Worm (Caenorhabditis elegans) whole organism, mixed stage, embryonic: ENCODE measurements around the gene B0496.11.

Source experiments
- blmp-1 ChIP-seq: fragments of 150-350 bp; optimal IDR thresholded peaks from 2 replicates; lab custom pipeline; 2014; ENCODE audit warnings: missing biosample characterization, missing genetic modification characterization
- ceh-39 ChIP-seq: fragments of 150-350 bp; optimal IDR thresholded peaks from 2 replicates; lab custom pipeline; 2014; ENCODE audit warnings: missing biosample characterization, missing genetic modification characterization
- cnd-1 ChIP-seq: fragments of 200-800 bp; sonication (Bioruptor generic); optimal IDR thresholded peaks from 2 replicates; lab custom pipeline; 2018; ENCODE audit warnings: mild to moderate bottlenecking, missing genetic modification characterization, missing compliant biosample characterization
- elt-1 ChIP-seq: sonication (generic microtip); optimal IDR thresholded peaks from 2 replicates; lab custom pipeline; 2017; ENCODE audit warnings: missing genetic modification characterization, mild to moderate bottlenecking, missing compliant biosample characterization, antibody characterized with exemption, moderate library complexity, borderline replicate concordance; ENCODE audit not compliant: insufficient read depth
- lin-13 ChIP-seq: fragments of 150-350 bp; optimal IDR thresholded peaks from 2 replicates; lab custom pipeline; 2014; ENCODE audit warnings: missing biosample characterization, missing genetic modification characterization
- lin-32 ChIP-seq: fragments of 200-800 bp; sonication (Bioruptor generic); optimal IDR thresholded peaks from 2 replicates; lab custom pipeline; 2018; ENCODE audit warnings: mild to moderate bottlenecking, missing genetic modification characterization, missing compliant biosample characterization
- nhr-28 ChIP-seq: fragments of 150-350 bp; optimal IDR thresholded peaks from 2 replicates; lab custom pipeline; 2014; ENCODE audit warnings: missing biosample characterization, missing genetic modification characterization
- unc-39 ChIP-seq: fragments of 150-350 bp; optimal IDR thresholded peaks from 2 replicates; lab custom pipeline; 2014; ENCODE audit warnings: missing biosample characterization, missing genetic modification characterization

ce11 chrIV:7428347-7428746 is 5.4 kb downstream of the B0496.11 start:
- TF ChIP-seq nhr-28 (tag; lab: Kevin White, UChicago) (no peak), lin-13 (tag; lab: Kevin White, UChicago) (no peak), elt-1 (tag; lab: Kevin White, UChicago) (no peak), lin-32 (GFP tag; lab: Kevin White, UChicago) (no peak), ceh-39 (no peak), unc-39 (no peak), cnd-1 (tag; lab: Kevin White, UChicago) (no peak), blmp-1 (tag; lab: Kevin White, UChicago) (no peak)
